Fruit fly (Drosophila melanogaster) whole organism, prepupa: ENCODE measurements around the gene CG6163.

Source experiments
- CG10631 ChIP-seq: fragments of 200-800 bp; sonication (Bioruptor generic); optimal IDR thresholded peaks from 2 replicates; lab custom pipeline; 2016; ENCODE audit warnings: missing biosample characterization, missing genetic modification characterization
- CG31627 ChIP-seq: fragments of 200-800 bp; sonication (Bioruptor generic); optimal IDR thresholded peaks from 3 replicates; lab custom pipeline; 2016; ENCODE audit warnings: missing biosample characterization, missing genetic modification characterization
- CG3919 ChIP-seq: fragments of 200-800 bp; sonication (Bioruptor generic); optimal IDR thresholded peaks from 3 replicates; lab custom pipeline; 2016; ENCODE audit warnings: missing biosample characterization, missing genetic modification characterization
- Smox ChIP-seq: fragments of 200-800 bp; sonication (Bioruptor generic); optimal IDR thresholded peaks from 3 replicates; lab custom pipeline; 2016; ENCODE audit warnings: missing biosample characterization, missing genetic modification characterization
- net ChIP-seq: fragments of 200-800 bp; sonication (Bioruptor generic); optimal IDR thresholded peaks from 3 replicates; lab custom pipeline; 2016; ENCODE audit warnings: missing biosample characterization, missing genetic modification characterization

DNA sequence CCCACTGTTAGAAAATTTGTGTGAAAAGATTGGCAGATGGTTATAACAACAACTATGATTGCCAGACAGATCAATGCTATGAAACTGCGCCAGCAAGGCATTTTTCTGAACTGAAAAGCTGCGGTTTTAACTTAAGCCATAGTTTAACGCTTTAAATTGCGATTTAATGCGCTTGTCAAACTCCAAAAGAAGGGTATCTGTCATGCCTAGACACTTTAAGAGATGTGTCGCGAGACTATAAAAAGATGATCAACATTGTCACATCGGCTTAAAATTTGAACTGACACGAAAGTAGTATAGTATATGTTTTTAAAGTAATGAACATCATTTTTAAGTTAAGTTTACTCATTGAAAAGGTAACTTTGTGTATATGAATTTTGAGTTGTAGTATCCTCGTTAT, 43.1 kb downstream of the CG6163 start, which contains the start of gene CG6168:
- TF ChIP-seq Smox (no peak), CG10631 (GFP tag; lab: Kevin White, UChicago) (no peak), CG3919 (GFP tag; lab: Kevin White, UChicago) (no peak), CG31627 (GFP tag; lab: Kevin White, UChicago) (no peak), net (no peak)
